Worm (Caenorhabditis elegans): ENCODE measurements around the gene gem-4.

ce11 chrIV:11769769-11770168 is 24.3 kb downstream of the gem-4 start:
- TF ChIP-seq F44E2.7 (GFP tag; IDR thresholded peaks at IDR 0.05) (no peak), skn-1 (tag; optimal IDR thresholded peaks at IDR 0.05) (no peak), F49E8.2 (tag; optimal IDR thresholded peaks at IDR 0.05; ENCODE audit: borderline replicate concordance) (no peak), mdt-29 (GFP tag; IDR thresholded peaks at IDR 0.05) (no peak), jun-1 (tag; optimal IDR thresholded peaks at IDR 0.05) (no peak), zag-1 (tag; optimal IDR thresholded peaks at IDR 0.05) (no peak), mep-1 (tag; optimal IDR thresholded peaks at IDR 0.05) (no peak), ama-1 (optimal IDR thresholded peaks at IDR 0.05) (no peak)
